Fruit fly (Drosophila melanogaster) whole organism, embryonic: Measurements from ENCODE around the gene Cipc.
A peak's percentile ranks its signal among the peaks of the same experiment; 100 is the strongest.

ENCODE experiments used
- Ada2b ChIP-seq: fragments of 200-800 bp; sonication (Bioruptor generic); IDR thresholded peaks from 2 replicates; pipeline ENCODE4 v1.3.6; 2022; ENCODE audit warnings: missing biosample characterization, missing genetic modification characterization
- CG10565 ChIP-seq: fragments of 200-800 bp; sonication (Bioruptor generic); optimal IDR thresholded peaks from 3 replicates; lab custom pipeline; 2016; ENCODE audit warnings: missing biosample characterization, mild to moderate bottlenecking, missing genetic modification characterization
- CG11504 ChIP-seq: fragments of 200-800 bp; sonication (Bioruptor generic); optimal IDR thresholded peaks from 3 replicates; lab custom pipeline; 2019; ENCODE audit warnings: missing biosample characterization, mild to moderate bottlenecking, missing genetic modification characterization, moderate library complexity
- CG15479 ChIP-seq: fragments of 200-800 bp; sonication (Bioruptor generic); optimal IDR thresholded peaks from 3 replicates; lab custom pipeline; 2019; ENCODE audit warnings: missing biosample characterization, mild to moderate bottlenecking, missing genetic modification characterization, moderate library complexity
- CG15514 ChIP-seq: fragments of 200-800 bp; sonication (Bioruptor generic); optimal IDR thresholded peaks from 3 replicates; lab custom pipeline; 2017; ENCODE audit warnings: missing biosample characterization, missing genetic modification characterization, mild to moderate bottlenecking, moderate library complexity, missing genetic modification reagents
- CG15696 ChIP-seq: fragments of 200-800 bp; sonication (Bioruptor generic); optimal IDR thresholded peaks from 2 replicates; lab custom pipeline; 2019; ENCODE audit warnings: missing biosample characterization, mild to moderate bottlenecking, missing genetic modification characterization, moderate library complexity
- CG18476 ChIP-seq: fragments of 200-800 bp; sonication (Bioruptor generic); optimal IDR thresholded peaks from 2 replicates; lab custom pipeline; 2016; ENCODE audit warnings: missing biosample characterization, mild to moderate bottlenecking, missing genetic modification characterization
- CG18619 ChIP-seq: fragments of 200-800 bp; sonication (Bioruptor generic); optimal IDR thresholded peaks from 3 replicates; lab custom pipeline; 2017; ENCODE audit warnings: missing biosample characterization, mild to moderate bottlenecking, missing genetic modification characterization
- CG31388 ChIP-seq: fragments of 200-800 bp; sonication (Bioruptor generic); optimal IDR thresholded peaks from 2 replicates; lab custom pipeline; 2016; ENCODE audit warnings: missing biosample characterization, missing genetic modification characterization
- CG6791 ChIP-seq: fragments of 200-800 bp; sonication (Bioruptor generic); IDR thresholded peaks from 3 replicates; pipeline ENCODE4 v1.3.6; 2022; ENCODE audit warnings: missing biosample characterization, missing genetic modification characterization; ENCODE audit not compliant: partially characterized antibody
- CG6854 ChIP-seq: fragments of 200-800 bp; sonication (Bioruptor generic); optimal IDR thresholded peaks from 3 replicates; lab custom pipeline; 2017; ENCODE audit warnings: missing biosample characterization, mild to moderate bottlenecking, missing genetic modification characterization
- CG7928 ChIP-seq: fragments of 200-800 bp; sonication (Bioruptor generic); optimal IDR thresholded peaks from 2 replicates; lab custom pipeline; 2017; ENCODE audit warnings: missing biosample characterization, mild to moderate bottlenecking, missing genetic modification characterization
- CkIIα-i1 ChIP-seq: fragments of 200-800 bp; sonication (Bioruptor generic); IDR thresholded peaks from 2 replicates; pipeline ENCODE4 v1.3.6; 2022; ENCODE audit warnings: missing biosample characterization, missing genetic modification characterization
- CoRest ChIP-seq: fragments of 200-800 bp; sonication (Bioruptor generic); optimal IDR thresholded peaks from 3 replicates; lab custom pipeline; 2018; ENCODE audit warnings: missing biosample characterization, mild to moderate bottlenecking, missing genetic modification characterization, moderate library complexity
- CrebB ChIP-seq: fragments of 200-800 bp; sonication (Bioruptor generic); optimal IDR thresholded peaks from 3 replicates; lab custom pipeline; 2018; ENCODE audit warnings: missing biosample characterization, mild to moderate bottlenecking, missing genetic modification characterization
- Dad ChIP-seq: fragments of 200-800 bp; sonication (Bioruptor generic); optimal IDR thresholded peaks from 3 replicates; lab custom pipeline; 2016; ENCODE audit warnings: missing biosample characterization, missing genetic modification characterization
- Drgx ChIP-seq: fragments of 200-800 bp; sonication (Bioruptor generic); IDR thresholded peaks from 2 replicates; pipeline ENCODE4 v1.3.6; 2022; ENCODE audit warnings: missing biosample characterization, missing genetic modification characterization
- Ets65A ChIP-seq: fragments of 200-800 bp; sonication (Bioruptor generic); peaks from one replicate; lab custom pipeline; 2016; ENCODE audit warnings: missing biosample characterization, missing genetic modification characterization
- Fer1 ChIP-seq: fragments of 200-800 bp; sonication (Bioruptor generic); optimal IDR thresholded peaks from 2 replicates; lab custom pipeline; 2017; ENCODE audit warnings: missing biosample characterization, mild to moderate bottlenecking, missing genetic modification characterization
- Hey ChIP-seq: fragments of 200-800 bp; sonication (Bioruptor generic); optimal IDR thresholded peaks from 3 replicates; lab custom pipeline; 2018; ENCODE audit warnings: missing biosample characterization, mild to moderate bottlenecking, missing genetic modification characterization
- Med ChIP-seq: fragments of 200-800 bp; sonication (Bioruptor generic); peaks from one replicate; lab custom pipeline; 2016; ENCODE audit warnings: missing biosample characterization, missing genetic modification characterization, mild to moderate bottlenecking, inconsistent platforms, moderate library complexity
- NFAT ChIP-seq: fragments of 200-800 bp; sonication (Bioruptor generic); IDR thresholded peaks from 2 replicates; pipeline ENCODE4 v1.3.6; 2022; ENCODE audit warnings: missing biosample characterization, missing genetic modification characterization
- Nf-YC ChIP-seq: fragments of 200-800 bp; optimal IDR thresholded peaks from 3 replicates; lab custom pipeline; 2019; ENCODE audit warnings: missing biosample characterization, mild to moderate bottlenecking, missing genetic modification characterization, moderate library complexity
- abd-A ChIP-seq: fragments of 200-800 bp; sonication (Bioruptor generic); optimal IDR thresholded peaks from 3 replicates; lab custom pipeline; 2019; ENCODE audit warnings: missing biosample characterization, mild to moderate bottlenecking, missing genetic modification characterization, moderate library complexity
- az2 ChIP-seq: fragments of 200-800 bp; sonication (Bioruptor generic); optimal IDR thresholded peaks from 3 replicates; lab custom pipeline; 2016; ENCODE audit warnings: missing biosample characterization, missing genetic modification characterization
- bcd ChIP-seq: fragments of 200-800 bp; sonication (Bioruptor generic); optimal IDR thresholded peaks from 2 replicates; lab custom pipeline; 2017; ENCODE audit warnings: missing biosample characterization, mild to moderate bottlenecking, missing genetic modification characterization
- cas ChIP-seq: fragments of 200-800 bp; sonication (Bioruptor generic); IDR thresholded peaks from 2 replicates; pipeline ENCODE4 v1.3.6; 2022; ENCODE audit warnings: missing biosample characterization, missing genetic modification characterization
- cwo ChIP-seq: fragments of 200-800 bp; sonication (Bioruptor generic); optimal IDR thresholded peaks from 3 replicates; lab custom pipeline; 2017; ENCODE audit warnings: missing biosample characterization, missing genetic modification characterization, mild to moderate bottlenecking, moderate library complexity, missing genetic modification reagents
- dimm ChIP-seq: fragments of 200-800 bp; sonication (Bioruptor generic); IDR thresholded peaks from 2 replicates; pipeline ENCODE4 v1.3.6; 2022; ENCODE audit warnings: missing biosample characterization, missing genetic modification characterization
- disco-r ChIP-seq: fragments of 200-800 bp; sonication (Bioruptor generic); optimal IDR thresholded peaks from 2 replicates; lab custom pipeline; 2016; ENCODE audit warnings: missing biosample characterization, missing genetic modification characterization
- eve ChIP-seq, 2 experiments: fragments of >200 bp; optimal IDR thresholded peaks; 2 replicates each; lab custom pipeline; 2017; ENCODE audit warnings: missing biosample characterization in 2 of 2, missing genetic modification characterization in 2 of 2
- fd102C ChIP-seq: fragments of 200-800 bp; sonication (Bioruptor generic); optimal IDR thresholded peaks from 2 replicates; lab custom pipeline; 2018; ENCODE audit warnings: missing biosample characterization, mild to moderate bottlenecking, missing genetic modification characterization, moderate library complexity
- ftz-f1 ChIP-seq: fragments of 200-800 bp; sonication (Bioruptor generic); optimal IDR thresholded peaks from 2 replicates; lab custom pipeline; 2016; ENCODE audit warnings: missing biosample characterization, missing genetic modification characterization
- hth ChIP-seq: fragments of >200 bp; optimal IDR thresholded peaks from 2 replicates; lab custom pipeline; 2017; ENCODE audit warnings: inconsistent platforms
- mirr ChIP-seq: fragments of 200-800 bp; sonication (Bioruptor generic); optimal IDR thresholded peaks from 3 replicates; lab custom pipeline; 2018; ENCODE audit warnings: missing biosample characterization, mild to moderate bottlenecking, missing genetic modification characterization
- onecut ChIP-seq: fragments of 200-800 bp; sonication (Bioruptor generic); IDR thresholded peaks from 2 replicates; pipeline ENCODE4 v1.3.6; 2022; ENCODE audit warnings: missing biosample characterization, missing genetic modification characterization
- otp ChIP-seq: fragments of 200-800 bp; sonication (Bioruptor generic); IDR thresholded peaks from 3 replicates; pipeline ENCODE4, ENCODE4 v1.3.6; 2022; ENCODE audit warnings: missing biosample characterization, missing genetic modification characterization
- pfk ChIP-seq: fragments of 200-800 bp; sonication (Bioruptor generic); optimal IDR thresholded peaks from 2 replicates; lab custom pipeline; 2018; ENCODE audit warnings: missing biosample characterization, mild to moderate bottlenecking, missing genetic modification characterization, moderate library complexity
- prd ChIP-seq, 3 experiments: fragments of >200 bp in 2 of 3; fragments of 200-800 bp in 1 of 3; sonication (Bioruptor generic) in 1 of 3; optimal IDR thresholded peaks in 2 of 3; IDR thresholded peaks in 1 of 3; 2 replicates in 2 of 3; 3 replicates in 1 of 3; pipeline versions ENCODE4 v1.3.6 to Lab custom; 2017 to 2022; ENCODE audit warnings: missing biosample characterization in 1 of 3, missing genetic modification characterization in 1 of 3
- sd ChIP-seq: fragments of 200-800 bp; sonication (Bioruptor generic); optimal IDR thresholded peaks from 3 replicates; lab custom pipeline; 2018; ENCODE audit warnings: missing biosample characterization, mild to moderate bottlenecking, missing genetic modification characterization, moderate library complexity
- sim ChIP-seq: fragments of 200-800 bp; sonication (Bioruptor generic); IDR thresholded peaks from 2 replicates; pipeline ENCODE4 v1.3.6; 2022; ENCODE audit warnings: missing biosample characterization, missing genetic modification characterization
- slbo ChIP-seq: fragments of 200-800 bp; sonication (Bioruptor generic); IDR thresholded peaks from 2 replicates; pipeline ENCODE4 v1.3.6; 2022; ENCODE audit warnings: missing biosample characterization, missing genetic modification characterization
- slp2 ChIP-seq: fragments of 200-800 bp; sonication (Bioruptor generic); optimal IDR thresholded peaks from 2 replicates; lab custom pipeline; 2016; ENCODE audit warnings: missing biosample characterization, missing genetic modification characterization
- tgo ChIP-seq: fragments of 200-800 bp; sonication (Bioruptor generic); IDR thresholded peaks from 3 replicates; pipeline ENCODE4 v1.3.6; 2022; ENCODE audit warnings: missing biosample characterization, missing genetic modification characterization
- ttk ChIP-seq: fragments of 200-800 bp; sonication (Bioruptor generic); IDR thresholded peaks from 2 replicates; pipeline ENCODE4 v2.1.2; 2022; ENCODE audit warnings: missing biosample characterization, missing genetic modification characterization
- tup ChIP-seq: fragments of 200-800 bp; sonication (Bioruptor generic); optimal IDR thresholded peaks from 2 replicates; lab custom pipeline; 2016; ENCODE audit warnings: missing biosample characterization, mild to moderate bottlenecking, missing genetic modification characterization, moderate library complexity
- vnd ChIP-seq: fragments of 200-800 bp; sonication (Bioruptor generic); IDR thresholded peaks from 3 replicates; pipeline ENCODE4 v1.3.6; 2022; ENCODE audit warnings: missing biosample characterization, missing genetic modification characterization; ENCODE audit not compliant: partially characterized antibody
- vvl ChIP-seq: fragments of 200-800 bp; sonication (Bioruptor generic); IDR thresholded peaks from 2 replicates; pipeline ENCODE4 v1.3.6; 2022; ENCODE audit warnings: missing biosample characterization, missing genetic modification characterization

Gene Cipc

DNA sequence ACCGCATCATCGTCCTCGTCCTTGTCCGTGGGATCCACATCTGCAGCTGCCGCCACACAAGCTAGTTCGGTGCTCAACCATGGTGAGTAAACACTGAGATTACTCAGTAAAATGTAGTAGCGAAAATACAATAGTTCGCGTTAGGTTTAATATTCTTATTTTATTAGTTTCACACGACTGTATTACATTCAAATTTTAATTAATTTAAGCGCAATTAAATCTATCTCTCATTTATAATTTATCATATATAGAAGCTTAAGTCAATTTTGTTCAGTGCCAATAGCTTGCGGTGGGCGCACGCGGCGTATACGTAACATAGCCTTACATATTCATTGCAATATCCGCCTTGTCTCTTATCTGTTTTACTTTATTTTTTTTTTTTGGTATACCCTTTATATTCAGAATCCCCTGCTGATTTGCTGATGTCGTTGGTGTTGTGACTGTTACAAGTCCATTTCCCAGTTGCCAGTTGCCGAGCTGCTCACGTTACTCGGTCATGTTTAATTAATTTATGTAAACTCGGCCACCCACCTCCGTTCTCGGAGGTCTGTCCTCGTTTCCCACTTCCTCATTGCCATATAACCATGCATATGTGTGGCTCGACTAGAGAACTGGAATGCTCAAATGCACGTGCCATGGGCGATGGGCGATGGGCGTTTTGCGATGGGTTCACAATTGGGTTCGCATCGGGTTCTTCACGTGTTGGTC is 18.1 kb downstream of the Cipc start (continued):
- no peak for TF ChIP-seq slp2 (GFP tag; lab: Kevin White, UChicago)
- TF ChIP-seq pfk (GFP tag; lab: Kevin White, UChicago): no peak
- no peak for TF ChIP-seq Fer1
- no peak for TF ChIP-seq mirr (GFP tag; lab: Kevin White, UChicago)
- TF ChIP-seq sim (GFP tag; lab: Robert Waterston, UW): no peak
- no peak for TF ChIP-seq bcd
- no peak for TF ChIP-seq CG15479 (GFP tag; lab: Kevin White, UChicago)
- no peak for TF ChIP-seq Ada2b
- no peak for TF ChIP-seq CG18619 (GFP tag; lab: Kevin White, UChicago)
- TF ChIP-seq dimm (GFP tag; lab: Robert Waterston, UW): no peak
- TF ChIP-seq vnd (GFP tag; lab: Robert Waterston, UW): no peak
- no peak for TF ChIP-seq onecut
- peak; percentile 16 for TF ChIP-seq CG15514
- no peak for TF ChIP-seq NFAT (GFP tag; lab: Robert Waterston, UW)
- no peak for TF ChIP-seq hth (lab: Kevin White, UChicago)
- TF ChIP-seq prd (optimal IDR thresholded peaks at IDR 0.05; lab: Kevin White, UChicago): no peak
- 0 out of 3 replicates have a peak, but pooled peaks have one; percentile 3 for TF ChIP-seq prd (GFP tag; IDR thresholded peaks at IDR 0.05; lab: Robert Waterston, UW)
- TF ChIP-seq vvl: peak; percentile 48; the same call in 1 of the 2 replicates
- no peak for TF ChIP-seq tgo
- no peak for TF ChIP-seq CkIIα-i1 (GFP tag; lab: Robert Waterston, UW)
- no peak for TF ChIP-seq disco-r (GFP tag; lab: Kevin White, UChicago)
- no peak for TF ChIP-seq cas (GFP tag; lab: Robert Waterston, UW)
- TF ChIP-seq CG6791: no peak
- TF ChIP-seq CG6854 (GFP tag; lab: Kevin White, UChicago): no peak
- no peak for TF ChIP-seq CG15696 (tag; lab: Kevin White, UChicago)
- TF ChIP-seq eve (GFP tag; optimal IDR thresholded peaks at IDR 0.05; lab: Kevin White, UChicago): no peak

DNA sequence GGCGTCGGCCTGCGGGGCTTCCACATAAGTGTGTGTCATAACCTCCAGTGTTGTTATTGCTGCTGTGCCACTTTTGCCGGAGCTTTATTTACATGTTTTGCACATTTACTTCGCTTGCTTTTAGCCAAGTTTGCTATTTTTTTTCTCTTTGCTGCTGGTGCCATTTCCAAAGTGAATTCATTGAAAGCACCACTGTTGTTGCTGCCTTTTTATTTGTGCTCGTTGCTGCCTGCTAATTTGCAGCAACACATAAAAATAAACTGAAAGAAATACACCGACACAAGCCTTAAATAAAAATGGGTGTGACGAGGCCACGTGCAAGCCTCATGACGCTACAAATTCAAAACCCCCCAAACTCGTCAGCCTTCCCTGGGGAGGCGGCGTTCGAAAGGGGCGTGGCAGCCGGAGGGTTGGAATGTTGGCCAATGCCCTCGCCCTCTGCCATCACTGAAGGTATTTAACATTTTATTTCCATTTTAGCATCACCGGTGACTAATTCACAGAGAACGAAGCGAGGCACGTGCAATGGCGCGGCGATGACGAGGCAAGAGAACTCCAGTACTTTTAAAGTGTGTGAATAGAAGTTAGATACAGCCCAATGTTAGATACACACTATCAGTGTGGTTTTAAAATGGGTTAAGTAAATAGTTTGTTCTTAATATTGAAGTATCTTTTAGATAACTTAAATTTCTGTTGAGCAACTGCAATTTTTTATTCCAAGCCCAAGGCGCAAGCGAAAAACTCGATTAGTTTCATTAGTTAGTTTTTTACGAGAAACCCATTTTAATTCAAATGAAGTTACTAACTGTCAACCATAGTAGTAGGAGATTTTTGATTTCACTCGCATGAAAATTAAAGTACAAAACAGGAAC is 19.4 kb downstream of the Cipc start, which contains the start of gene CG14556:
TSS of gene CG14556 (plus strand) at position 822 of the 872 bp plus-strand sequence.
- TF ChIP-seq CrebB (tag; lab: Kevin White, UChicago): no peak
- 0 out of 2 replicates have a peak, but pooled peaks have one; percentile 11 for TF ChIP-seq Drgx
- no peak for TF ChIP-seq CG18476 (GFP tag; lab: Kevin White, UChicago)
- TF ChIP-seq vvl: 0 out of 2 replicates have a peak, but pooled peaks have one; percentile 27
- peak; percentile 65 for TF ChIP-seq cwo (GFP tag; lab: Kevin White, UChicago)
- TF ChIP-seq CG10565: no peak
- TF ChIP-seq otp (GFP tag; lab: Robert Waterston, UW): no peak
- TF ChIP-seq Ets65A (GFP tag; lab: Kevin White, UChicago): peak; percentile 59
- TF ChIP-seq abd-A (tag; lab: Kevin White, UChicago): peak; percentile 51
- no peak for TF ChIP-seq fd102C (GFP tag; lab: Kevin White, UChicago)
- TF ChIP-seq sd: peak; percentile 71
- TF ChIP-seq CG7928 (GFP tag; lab: Kevin White, UChicago): no peak
- peak; percentile 36 for TF ChIP-seq Hey (tag; lab: Kevin White, UChicago)
- TF ChIP-seq az2: no peak
- TF ChIP-seq tup (GFP tag; lab: Kevin White, UChicago): no peak
- TF ChIP-seq ftz-f1: no peak
- TF ChIP-seq Dad (GFP tag; lab: Kevin White, UChicago): no peak
- TF ChIP-seq slbo (GFP tag; lab: Robert Waterston, UW): no peak
- TF ChIP-seq CG31388 (GFP tag; lab: Kevin White, UChicago): no peak
- TF ChIP-seq CoRest (tag; lab: Kevin White, UChicago): no peak
- peak; percentile 7 for TF ChIP-seq CG11504
- TF ChIP-seq ttk (GFP tag; lab: Robert Waterston, UW): 0 out of 2 replicates have a peak, but pooled peaks have one; percentile 6
- TF ChIP-seq Med (GFP tag; lab: Kevin White, UChicago): peak; percentile 36
- TF ChIP-seq Nf-YC (tag; lab: Kevin White, UChicago): no peak
